Worm (Caenorhabditis elegans) whole organism, midembryonic: ENCODE measurements around the gene K05G3.2.

Experiments
- T22C8.4 ChIP-seq: fragments of 200-800 bp; sonication (Bioruptor generic); IDR thresholded peaks from 2 replicates; pipeline ENCODE4 v1.3.6; 2022; ENCODE audit warnings: missing genetic modification characterization, missing compliant biosample characterization
- cog-1 ChIP-seq: sonication (generic microtip); optimal IDR thresholded peaks from 2 replicates; lab custom pipeline; 2016; ENCODE audit warnings: missing genetic modification characterization, missing compliant biosample characterization
- flt-1 ChIP-seq: fragments of 200-800 bp; sonication (Bioruptor generic); IDR thresholded peaks from 2 replicates; pipeline ENCODE4 v1.3.6; 2022; ENCODE audit warnings: missing genetic modification characterization, missing compliant biosample characterization
- klf-2 ChIP-seq: fragments of 200-800 bp; sonication (Bioruptor generic); conservative IDR thresholded peaks from 2 replicates; pipeline ENCODE4 v1.3.6; 2022; ENCODE audit warnings: missing genetic modification reagents, missing genetic modification characterization, missing compliant biosample characterization
- med-1 ChIP-seq: sonication (generic microtip); optimal IDR thresholded peaks from 2 replicates; lab custom pipeline; 2017; ENCODE audit warnings: missing genetic modification characterization, mild to moderate bottlenecking, missing compliant biosample characterization, antibody characterized with exemption, missing genetic modification reagents; ENCODE audit not compliant: insufficient read depth
- ref-1 ChIP-seq: fragments of 200-800 bp; sonication (Bioruptor generic); conservative IDR thresholded peaks from 2 replicates; pipeline ENCODE4 v1.3.6; 2022; ENCODE audit warnings: missing genetic modification reagents, missing genetic modification characterization, missing compliant biosample characterization
- tab-1 ChIP-seq: fragments of 200-800 bp; sonication (Bioruptor generic); IDR thresholded peaks from 2 replicates; pipeline ENCODE4 v1.3.6; 2022; ENCODE audit warnings: missing genetic modification characterization, missing compliant biosample characterization
- ztf-23 ChIP-seq: fragments of 200-800 bp; sonication (Bioruptor generic); IDR thresholded peaks from 2 replicates; pipeline ENCODE4 v1.3.6; 2022; ENCODE audit warnings: missing genetic modification reagents, missing genetic modification characterization, missing compliant biosample characterization
- ztf-29 ChIP-seq: fragments of 200-800 bp; sonication (Bioruptor generic); IDR thresholded peaks from 2 replicates; pipeline ENCODE4 v1.3.6; 2022; ENCODE audit warnings: missing genetic modification reagents, missing genetic modification characterization, missing compliant biosample characterization

Gene K05G3.2

DNA sequence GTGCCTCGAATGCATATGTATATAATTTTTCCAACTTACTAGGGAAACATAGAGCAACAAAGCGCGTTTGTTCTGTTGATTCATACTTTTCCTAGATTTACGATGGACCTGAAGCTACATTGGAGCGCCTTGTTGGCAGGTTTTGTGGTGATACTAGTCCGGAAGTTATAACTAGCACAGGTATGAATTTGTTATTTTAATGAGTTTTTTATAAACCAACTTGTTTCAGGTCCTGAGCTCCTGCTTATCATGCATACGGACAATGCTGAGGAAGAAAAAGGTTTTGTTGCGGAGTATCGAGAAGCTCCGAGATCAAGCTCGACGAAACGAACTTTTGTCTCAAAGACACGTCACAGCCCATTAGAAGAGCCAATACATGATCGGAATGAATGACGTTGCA, 24.0 kb upstream of the K05G3.2 start, which contains the start of gene F38E9.1:
Gene F38E9.1 (plus strand): TSS at position 301 of the 400 bp plus-strand sequence.
- no peak for TF ChIP-seq flt-1 (GFP tag; lab: Robert Waterston, UW)
- no peak for TF ChIP-seq tab-1 (GFP tag; lab: Robert Waterston, UW)
- no peak for TF ChIP-seq ref-1 (GFP tag; lab: Robert Waterston, UW)
- no peak for TF ChIP-seq klf-2 (GFP tag; lab: Robert Waterston, UW)

DNA sequence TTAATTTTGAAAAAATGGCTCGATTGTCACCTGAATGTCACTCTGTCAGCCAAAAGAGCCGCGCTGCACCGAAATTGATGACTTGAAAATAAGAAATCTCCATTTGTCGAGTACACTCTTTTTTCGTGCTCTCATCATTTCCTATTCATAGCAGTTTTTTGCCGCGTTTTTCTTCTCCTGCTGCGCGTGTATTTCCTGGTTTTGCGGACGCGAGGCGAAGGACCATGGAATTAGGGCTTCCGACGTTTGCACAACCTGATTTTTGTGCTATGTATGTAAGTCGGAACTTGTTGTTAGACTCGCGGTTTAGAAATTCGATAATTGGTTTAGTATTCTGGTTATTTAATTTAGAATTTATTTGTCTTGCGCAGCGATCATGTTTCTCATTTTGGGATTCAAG, 14.5 kb upstream of the K05G3.2 start:
- TF ChIP-seq ztf-23 (GFP tag; lab: Robert Waterston, UW) = no peak
- no peak for TF ChIP-seq flt-1 (GFP tag; lab: Robert Waterston, UW)
- no peak for TF ChIP-seq ref-1 (GFP tag; lab: Robert Waterston, UW)
- TF ChIP-seq med-1 (GFP tag; lab: Kevin White, UChicago) = no peak
- TF ChIP-seq klf-2 (GFP tag; lab: Robert Waterston, UW) = no peak
- no peak for TF ChIP-seq ztf-29 (GFP tag; lab: Robert Waterston, UW)
- TF ChIP-seq tab-1 (GFP tag; lab: Robert Waterston, UW) = no peak
- no peak for TF ChIP-seq T22C8.4 (GFP tag; lab: Robert Waterston, UW)
- TF ChIP-seq cog-1 (tag; lab: Kevin White, UChicago) = no peak

DNA sequence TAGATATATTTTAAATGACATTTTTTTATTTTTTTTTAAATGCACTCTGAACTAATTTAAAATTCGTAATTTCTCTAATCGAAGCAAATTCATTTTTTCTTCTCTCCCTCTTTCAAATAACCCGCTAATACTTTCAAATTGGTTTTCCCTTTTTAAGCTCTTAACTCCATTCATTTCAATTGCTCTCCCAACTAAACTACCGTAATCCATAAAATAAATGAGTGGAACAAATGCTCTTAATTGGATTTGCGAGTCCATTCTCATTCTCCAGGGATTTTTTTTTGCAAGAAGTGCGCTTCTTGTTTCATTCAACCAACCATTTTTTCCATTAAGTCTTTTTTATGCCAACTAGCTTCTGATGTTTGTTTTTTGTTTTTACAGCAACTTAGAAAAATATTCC, 13.7 kb upstream of the K05G3.2 start:
- no peak for TF ChIP-seq ztf-29 (GFP tag; lab: Robert Waterston, UW)
- TF ChIP-seq ref-1 (GFP tag; lab: Robert Waterston, UW) = no peak
- TF ChIP-seq cog-1 (tag; lab: Kevin White, UChicago) = no peak
- no peak for TF ChIP-seq klf-2 (GFP tag; lab: Robert Waterston, UW)
- TF ChIP-seq flt-1 (GFP tag; lab: Robert Waterston, UW) = no peak
- no peak for TF ChIP-seq T22C8.4 (GFP tag; lab: Robert Waterston, UW)

DNA sequence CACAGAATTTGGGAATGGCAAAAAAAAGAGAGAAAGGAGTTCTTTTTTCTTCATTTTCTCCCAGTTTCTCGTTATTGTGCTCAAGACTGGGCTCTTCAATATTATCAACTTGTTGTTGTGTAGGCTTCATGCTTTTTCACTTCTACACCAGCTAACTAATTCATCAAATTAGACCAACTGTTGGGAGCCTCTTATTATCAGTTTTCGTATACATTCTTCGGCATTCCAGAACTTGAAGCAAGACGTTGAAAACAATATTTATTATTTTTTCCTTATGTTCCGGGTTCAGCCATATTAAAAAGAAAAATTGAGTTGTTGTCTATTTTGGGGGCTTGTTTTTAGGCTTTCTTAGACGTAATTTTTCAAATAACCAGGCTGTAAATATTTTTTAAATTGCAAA, 11.8 kb upstream of the K05G3.2 start:
- TF ChIP-seq cog-1 (tag; lab: Kevin White, UChicago) (no peak), klf-2 (GFP tag; lab: Robert Waterston, UW) (no peak), ref-1 (GFP tag; lab: Robert Waterston, UW) (no peak), ztf-23 (GFP tag; lab: Robert Waterston, UW) (no peak), T22C8.4 (GFP tag; lab: Robert Waterston, UW) (no peak), ztf-29 (GFP tag; lab: Robert Waterston, UW) (no peak), med-1 (GFP tag; lab: Kevin White, UChicago) (no peak), tab-1 (GFP tag; lab: Robert Waterston, UW) (no peak), flt-1 (GFP tag; lab: Robert Waterston, UW) (no peak)

DNA sequence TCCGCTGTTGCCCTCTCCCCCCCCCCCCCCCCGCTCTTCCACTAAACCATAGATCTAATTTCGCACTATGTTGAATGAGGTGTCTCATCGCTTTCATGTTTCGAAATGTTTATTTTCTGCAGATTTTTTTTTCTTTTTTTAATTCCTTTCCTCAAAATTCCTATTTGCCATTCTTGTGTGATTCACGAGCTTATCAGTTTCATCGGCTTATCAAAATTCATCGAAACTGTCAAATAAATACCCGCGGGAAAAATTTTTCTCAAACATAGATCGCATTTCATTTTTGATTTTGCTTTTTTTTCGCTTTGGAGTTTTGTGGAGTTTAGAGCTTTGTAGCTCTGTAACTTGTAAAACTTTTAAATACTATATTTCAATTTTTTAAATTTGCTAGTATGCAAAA, 10.7 kb upstream of the K05G3.2 start:
- TF ChIP-seq cog-1 (tag; lab: Kevin White, UChicago) (no peak), med-1 (GFP tag; lab: Kevin White, UChicago) (no peak), ref-1 (GFP tag; lab: Robert Waterston, UW) (no peak), tab-1 (GFP tag; lab: Robert Waterston, UW) (no peak)

DNA sequence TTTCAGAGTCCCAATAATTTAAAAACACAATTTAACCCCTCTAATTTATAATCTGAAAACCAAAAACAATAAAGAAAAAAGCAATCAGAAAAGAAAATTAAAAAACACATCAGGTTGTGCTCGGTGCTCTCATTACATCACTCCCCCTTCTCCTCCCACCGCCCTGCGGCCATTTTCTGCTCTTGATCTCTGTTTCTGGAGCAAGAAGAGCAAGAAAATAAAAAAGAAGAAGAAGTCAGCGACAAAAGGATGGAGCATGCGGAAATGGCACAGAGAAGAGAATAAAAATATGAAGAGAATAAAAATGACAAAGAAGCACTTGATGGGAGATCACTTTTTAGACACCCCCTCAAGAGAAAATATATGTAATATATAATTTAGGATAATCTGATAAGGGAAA, 10.0 kb upstream of the K05G3.2 start:
- TF ChIP-seq flt-1 (GFP tag; lab: Robert Waterston, UW) (no peak), klf-2 (GFP tag; lab: Robert Waterston, UW) (no peak), tab-1 (GFP tag; lab: Robert Waterston, UW) (no peak), cog-1 (tag; lab: Kevin White, UChicago) (no peak), ref-1 (GFP tag; lab: Robert Waterston, UW) (no peak), ztf-29 (GFP tag; lab: Robert Waterston, UW) (no peak), med-1 (GFP tag; lab: Kevin White, UChicago) (no peak), T22C8.4 (GFP tag; lab: Robert Waterston, UW) (no peak), ztf-23 (GFP tag; lab: Robert Waterston, UW) (no peak)

DNA sequence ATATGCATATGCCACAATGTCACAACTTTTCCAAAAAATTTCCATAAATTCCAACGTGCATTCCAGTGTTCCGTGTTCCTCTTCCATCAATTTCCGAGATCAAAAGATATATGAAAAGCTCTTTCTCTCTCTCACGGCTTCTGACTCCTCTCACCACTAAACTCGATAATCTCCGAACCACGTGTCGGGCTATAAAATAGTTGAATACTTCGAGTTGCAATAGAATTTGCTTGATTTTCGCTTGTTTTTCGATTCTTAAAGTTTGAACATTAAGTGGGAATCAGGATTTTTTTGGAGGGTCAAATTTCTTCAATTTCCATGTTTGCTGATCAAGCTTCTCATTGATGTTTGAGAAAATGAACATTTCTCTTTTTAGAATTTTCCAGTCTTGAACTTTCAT, 9.4 kb upstream of the K05G3.2 start:
- TF ChIP-seq ztf-23 (GFP tag; lab: Robert Waterston, UW) = no peak
- no peak for TF ChIP-seq T22C8.4 (GFP tag; lab: Robert Waterston, UW)
- no peak for TF ChIP-seq med-1 (GFP tag; lab: Kevin White, UChicago)

DNA sequence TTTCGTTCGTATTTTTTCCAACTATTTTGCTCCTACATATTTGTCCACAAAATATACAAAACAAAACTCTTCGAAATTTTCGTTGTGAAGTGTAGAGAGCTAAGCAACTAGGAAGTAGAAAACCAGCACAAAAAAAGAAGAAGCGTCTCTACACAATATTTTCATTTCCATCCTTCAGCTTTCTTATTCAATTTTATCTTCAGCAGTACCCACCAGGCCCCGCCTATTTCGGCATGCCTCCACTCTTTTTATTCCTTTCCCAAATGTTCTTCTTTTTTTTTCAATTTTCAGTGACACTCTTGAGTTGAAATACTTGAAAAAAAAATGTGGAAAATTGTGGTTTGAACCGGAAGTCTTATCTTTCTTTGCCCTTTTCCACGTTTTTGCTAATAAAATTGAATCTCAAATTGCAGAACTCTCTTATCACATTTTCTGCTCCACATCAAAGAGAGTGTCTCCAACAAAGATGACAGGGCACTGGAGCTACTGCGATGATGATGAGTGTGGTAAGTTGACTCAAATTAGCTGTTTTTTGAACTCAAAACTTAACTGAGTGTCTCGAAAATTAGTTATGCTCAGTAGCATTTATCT, 7.6 kb upstream of the K05G3.2 start, which contains the start of gene cah-3:
Gene cah-3 (plus strand): TSS at position 414 of the 591 bp plus-strand sequence.
- TF ChIP-seq med-1 (GFP tag; lab: Kevin White, UChicago) (no peak), flt-1 (GFP tag; lab: Robert Waterston, UW) (no peak), ztf-29 (GFP tag; lab: Robert Waterston, UW) (no peak), T22C8.4 (GFP tag; lab: Robert Waterston, UW) (no peak), cog-1 (tag; lab: Kevin White, UChicago) (no peak), ref-1 (GFP tag; lab: Robert Waterston, UW) (no peak), ztf-23 (GFP tag; lab: Robert Waterston, UW) (no peak), klf-2 (GFP tag; lab: Robert Waterston, UW) (no peak), tab-1 (GFP tag; lab: Robert Waterston, UW) (no peak)

DNA sequence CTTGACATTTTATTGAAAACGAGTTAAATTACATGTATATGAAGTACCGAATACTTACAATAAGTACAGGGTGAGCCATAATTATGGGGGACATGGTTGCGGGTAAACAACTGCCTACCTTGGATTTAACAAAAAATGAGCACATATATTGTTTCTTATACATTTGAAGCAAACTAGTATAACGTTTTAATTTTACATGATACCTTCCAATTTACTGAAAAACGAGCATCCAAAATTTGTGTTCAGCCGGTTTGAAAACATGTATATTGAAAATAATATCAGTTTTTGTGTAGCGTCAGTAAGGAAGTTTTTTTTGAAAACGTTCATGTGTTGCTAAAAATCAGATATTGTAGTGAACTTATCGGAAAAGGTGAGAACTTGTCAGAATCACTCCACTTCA, 4.0 kb upstream of the K05G3.2 start:
- TF ChIP-seq ztf-29 (GFP tag; lab: Robert Waterston, UW) = no peak
- TF ChIP-seq cog-1 (tag; lab: Kevin White, UChicago) = no peak
- TF ChIP-seq ztf-23 (GFP tag; lab: Robert Waterston, UW) = no peak
- TF ChIP-seq flt-1 (GFP tag; lab: Robert Waterston, UW) = no peak
- no peak for TF ChIP-seq ref-1 (GFP tag; lab: Robert Waterston, UW)
- TF ChIP-seq tab-1 (GFP tag; lab: Robert Waterston, UW) = no peak
- TF ChIP-seq T22C8.4 (GFP tag; lab: Robert Waterston, UW) = no peak
- no peak for TF ChIP-seq med-1 (GFP tag; lab: Kevin White, UChicago)
- no peak for TF ChIP-seq klf-2 (GFP tag; lab: Robert Waterston, UW)
